Fruit fly (Drosophila melanogaster) whole organism, embryonic: ENCODE measurements around the gene Vps2.

Source experiments
- B-H2 ChIP-seq: fragments of 200-800 bp; sonication (Bioruptor generic); optimal IDR thresholded peaks from 2 replicates; lab custom pipeline; 2018; ENCODE audit warnings: missing biosample characterization, mild to moderate bottlenecking, missing genetic modification characterization
- CG10959 ChIP-seq: fragments of 200-800 bp; sonication (Bioruptor generic); IDR thresholded peaks from 2 replicates; pipeline ENCODE4 v1.3.6; 2022; ENCODE audit warnings: missing biosample characterization, missing genetic modification characterization
- CG1233 ChIP-seq: fragments of 200-800 bp; sonication (Bioruptor generic); optimal IDR thresholded peaks from 4 replicates; lab custom pipeline; 2018; ENCODE audit warnings: missing biosample characterization, mild to moderate bottlenecking, missing genetic modification characterization
- CG12744 ChIP-seq: fragments of 200-800 bp; sonication (Bioruptor generic); optimal IDR thresholded peaks from 2 replicates; lab custom pipeline; 2016; ENCODE audit warnings: missing biosample characterization, missing genetic modification characterization
- CG12942 ChIP-seq: fragments of 200-800 bp; sonication (Bioruptor generic); optimal IDR thresholded peaks from 3 replicates; lab custom pipeline; 2016; ENCODE audit warnings: missing biosample characterization, missing genetic modification characterization
- CG1647 ChIP-seq: fragments of 200-800 bp; sonication (Bioruptor generic); optimal IDR thresholded peaks from 3 replicates; lab custom pipeline; 2016; ENCODE audit warnings: missing biosample characterization, missing genetic modification characterization
- CG16779 ChIP-seq: fragments of 200-800 bp; sonication (Bioruptor generic); IDR thresholded peaks from 2 replicates; pipeline ENCODE4 v1.3.6; 2022; ENCODE audit warnings: missing biosample characterization, missing genetic modification characterization
- CG17359 ChIP-seq: fragments of 200-800 bp; sonication (Bioruptor generic); optimal IDR thresholded peaks from 3 replicates; lab custom pipeline; 2018; ENCODE audit warnings: missing biosample characterization, mild to moderate bottlenecking, missing genetic modification characterization, moderate library complexity
- CG1832 ChIP-seq: fragments of 200-800 bp; sonication (Bioruptor generic); optimal IDR thresholded peaks from 2 replicates; lab custom pipeline; 2017; ENCODE audit warnings: missing biosample characterization, mild to moderate bottlenecking, missing genetic modification characterization, inconsistent platforms
- CG32532 ChIP-seq: fragments of 200-800 bp; sonication (Bioruptor generic); IDR thresholded peaks from 2 replicates; pipeline ENCODE4 v1.3.6; 2022; ENCODE audit warnings: missing biosample characterization, missing genetic modification characterization
- CG3407 ChIP-seq: fragments of 200-800 bp; sonication (Bioruptor generic); optimal IDR thresholded peaks from 2 replicates; lab custom pipeline; 2018; ENCODE audit warnings: missing biosample characterization, mild to moderate bottlenecking, missing genetic modification characterization
- CG34376 ChIP-seq: fragments of 200-800 bp; sonication (Bioruptor generic); optimal IDR thresholded peaks from 2 replicates; lab custom pipeline; 2018; ENCODE audit warnings: missing biosample characterization, mild to moderate bottlenecking, missing genetic modification characterization
- CG7745 ChIP-seq: fragments of 200-800 bp; sonication (Bioruptor generic); optimal IDR thresholded peaks from 2 replicates; lab custom pipeline; 2018; ENCODE audit warnings: missing biosample characterization, mild to moderate bottlenecking, missing genetic modification characterization, moderate library complexity
- CG8281 ChIP-seq: fragments of 200-800 bp; sonication (Bioruptor generic); optimal IDR thresholded peaks from 2 replicates; lab custom pipeline; 2018; ENCODE audit warnings: missing biosample characterization, mild to moderate bottlenecking, missing genetic modification characterization, moderate library complexity
- CG8388 ChIP-seq: fragments of 200-800 bp; sonication (Bioruptor generic); optimal IDR thresholded peaks from 2 replicates; lab custom pipeline; 2019; ENCODE audit warnings: missing biosample characterization, mild to moderate bottlenecking, missing genetic modification characterization, moderate library complexity
- CG8765 ChIP-seq: fragments of 200-800 bp; sonication (Bioruptor generic); IDR thresholded peaks from 2 replicates; pipeline ENCODE4 v1.3.6; 2022; ENCODE audit warnings: missing biosample characterization, missing genetic modification characterization
- D19A ChIP-seq: fragments of 200-800 bp; optimal IDR thresholded peaks from 3 replicates; lab custom pipeline; 2019; ENCODE audit warnings: missing biosample characterization, mild to moderate bottlenecking, missing genetic modification characterization, moderate library complexity
- Deaf1 ChIP-seq: fragments of 200-800 bp; optimal IDR thresholded peaks from 3 replicates; lab custom pipeline; 2019; ENCODE audit warnings: missing biosample characterization, mild to moderate bottlenecking, missing genetic modification characterization, moderate library complexity
- Dp ChIP-seq: fragments of 200-800 bp; sonication (Bioruptor generic); optimal IDR thresholded peaks from 2 replicates; lab custom pipeline; 2018; ENCODE audit warnings: missing biosample characterization, mild to moderate bottlenecking, missing genetic modification characterization, moderate library complexity
- Eip74EF ChIP-seq, 2 experiments: fragments of 200-800 bp in 1 of 2; fragments of >200 bp in 1 of 2; sonication (Bioruptor generic) in 1 of 2; optimal IDR thresholded peaks; 2 replicates each; lab custom pipeline; 2017 to 2019; ENCODE audit warnings: missing biosample characterization in 2 of 2, missing genetic modification characterization in 2 of 2, mild to moderate bottlenecking in 1 of 2, moderate library complexity in 1 of 2
- Hsf ChIP-seq: fragments of 200-800 bp; sonication (Bioruptor generic); optimal IDR thresholded peaks from 3 replicates; lab custom pipeline; 2016; ENCODE audit warnings: missing biosample characterization, missing genetic modification characterization
- NC2β ChIP-seq: fragments of 200-800 bp; sonication (Bioruptor generic); optimal IDR thresholded peaks from 2 replicates; lab custom pipeline; 2016; ENCODE audit warnings: missing biosample characterization, missing genetic modification characterization
- NFAT ChIP-seq: fragments of 200-800 bp; sonication (Bioruptor generic); IDR thresholded peaks from 2 replicates; pipeline ENCODE4 v1.3.6; 2022; ENCODE audit warnings: missing biosample characterization, missing genetic modification characterization
- Oaz ChIP-seq: fragments of 200-800 bp; sonication (Bioruptor generic); IDR thresholded peaks from 2 replicates; pipeline ENCODE4 v1.3.6; 2022; ENCODE audit warnings: missing biosample characterization, missing genetic modification characterization
- Side ChIP-seq: fragments of 200-800 bp; sonication (Bioruptor generic); optimal IDR thresholded peaks from 2 replicates; lab custom pipeline; 2016; ENCODE audit warnings: missing biosample characterization, missing genetic modification characterization
- Xbp1 ChIP-seq: fragments of 200-800 bp; sonication (Bioruptor generic); optimal IDR thresholded peaks from 3 replicates; lab custom pipeline; 2016; ENCODE audit warnings: missing biosample characterization, mild to moderate bottlenecking, missing genetic modification characterization
- Xrp1 ChIP-seq: fragments of 200-800 bp; sonication (Bioruptor generic); IDR thresholded peaks from 2 replicates; pipeline ENCODE4 v1.3.6; 2022; ENCODE audit warnings: missing biosample characterization, missing genetic modification characterization
- crp ChIP-seq, 2 experiments: fragments of 200-800 bp; sonication (Bioruptor generic); optimal IDR thresholded peaks; 2 replicates in 1 of 2; 3 replicates in 1 of 2; lab custom pipeline; 2017; ENCODE audit warnings: missing biosample characterization in 2 of 2, missing genetic modification characterization in 2 of 2, mild to moderate bottlenecking in 1 of 2, moderate library complexity in 1 of 2
- dmrt11E ChIP-seq: fragments of 200-800 bp; sonication (Bioruptor generic); optimal IDR thresholded peaks from 3 replicates; lab custom pipeline; 2018; ENCODE audit warnings: missing biosample characterization, mild to moderate bottlenecking, missing genetic modification characterization, moderate library complexity
- en ChIP-seq: fragments of 200-800 bp; sonication (Bioruptor generic); optimal IDR thresholded peaks from 2 replicates; lab custom pipeline; 2016; ENCODE audit warnings: missing biosample characterization, missing genetic modification characterization
- ewg ChIP-seq: fragments of 200-800 bp; sonication (Bioruptor generic); optimal IDR thresholded peaks from 3 replicates; lab custom pipeline; 2017; ENCODE audit warnings: mild to moderate bottlenecking, missing biosample characterization, missing genetic modification reagents, missing genetic modification characterization
- gcm ChIP-seq: fragments of 200-800 bp; sonication (Bioruptor generic); optimal IDR thresholded peaks from 2 replicates; lab custom pipeline; 2019; ENCODE audit warnings: missing biosample characterization, mild to moderate bottlenecking, missing genetic modification characterization, moderate library complexity
- grau ChIP-seq: fragments of 200-800 bp; optimal IDR thresholded peaks from 3 replicates; lab custom pipeline; 2019; ENCODE audit warnings: missing biosample characterization, mild to moderate bottlenecking, missing genetic modification characterization, moderate library complexity
- gsb-n ChIP-seq: fragments of 200-800 bp; sonication (Bioruptor generic); optimal IDR thresholded peaks from 3 replicates; lab custom pipeline; 2018; ENCODE audit warnings: missing biosample characterization, mild to moderate bottlenecking, missing genetic modification characterization
- hb ChIP-seq: fragments of 200-800 bp; sonication (Bioruptor generic); IDR thresholded peaks from 3 replicates; pipeline ENCODE4 v1.3.6; 2022; ENCODE audit warnings: missing biosample characterization, missing genetic modification characterization; ENCODE audit not compliant: partially characterized antibody
- kni ChIP-seq: fragments of 200-800 bp; sonication (Bioruptor generic); optimal IDR thresholded peaks from 3 replicates; lab custom pipeline; 2017; ENCODE audit warnings: mild to moderate bottlenecking, missing biosample characterization, missing genetic modification reagents, missing genetic modification characterization
- knrl ChIP-seq: fragments of 200-800 bp; sonication (Bioruptor generic); IDR thresholded peaks from 3 replicates; pipeline ENCODE4 v1.3.6; 2022; ENCODE audit warnings: missing biosample characterization, missing genetic modification characterization; ENCODE audit not compliant: partially characterized antibody
- mld ChIP-seq: fragments of 200-800 bp; sonication (Bioruptor generic); IDR thresholded peaks from 3 replicates; pipeline ENCODE4 v1.3.6; 2022; ENCODE audit warnings: missing biosample characterization, missing genetic modification characterization; ENCODE audit not compliant: partially characterized antibody
- odd ChIP-seq: fragments of 200-800 bp; sonication (Bioruptor generic); optimal IDR thresholded peaks from 2 replicates; lab custom pipeline; 2017; ENCODE audit warnings: missing biosample characterization, mild to moderate bottlenecking, missing genetic modification characterization
- pan ChIP-seq, 4 experiments: fragments of >200 bp in 3 of 4; fragments of 200-800 bp in 1 of 4; sonication (Bioruptor generic) in 1 of 4; optimal IDR thresholded peaks in 3 of 4; IDR thresholded peaks in 1 of 4; 2 replicates each; pipeline versions ENCODE4 v1.3.6 to Lab custom; 2017 to 2022; ENCODE audit warnings: missing biosample characterization in 2 of 4, missing genetic modification characterization in 2 of 4, mixed read lengths in 1 of 4
- psq ChIP-seq: fragments of 200-800 bp; sonication (Bioruptor generic); optimal IDR thresholded peaks from 2 replicates; lab custom pipeline; 2017; ENCODE audit warnings: missing biosample characterization, missing genetic modification characterization
- repo ChIP-seq: fragments of 200-800 bp; sonication (Bioruptor generic); optimal IDR thresholded peaks from 2 replicates; lab custom pipeline; 2016; ENCODE audit warnings: missing biosample characterization, missing genetic modification characterization
- schlank ChIP-seq: fragments of 200-800 bp; sonication (Bioruptor generic); optimal IDR thresholded peaks from 2 replicates; lab custom pipeline; 2018; ENCODE audit warnings: missing biosample characterization, mild to moderate bottlenecking, missing genetic modification characterization
- so ChIP-seq: fragments of 200-800 bp; sonication (Bioruptor generic); IDR thresholded peaks from 3 replicates; pipeline ENCODE4 v1.3.6; 2022; ENCODE audit warnings: missing biosample characterization, missing genetic modification characterization
- tio ChIP-seq: fragments of 200-800 bp; sonication (Bioruptor generic); optimal IDR thresholded peaks from 2 replicates; lab custom pipeline; 2017; ENCODE audit warnings: missing biosample characterization, missing genetic modification characterization, inconsistent platforms
- toy ChIP-seq: fragments of 200-800 bp; sonication (Bioruptor generic); IDR thresholded peaks from 2 replicates; pipeline ENCODE4 v1.3.6; 2022; ENCODE audit warnings: missing biosample characterization, missing genetic modification characterization
- usp ChIP-seq: fragments of >200 bp; optimal IDR thresholded peaks from 2 replicates; lab custom pipeline; 2017; ENCODE audit warnings: missing biosample characterization, missing genetic modification characterization
- wek ChIP-seq: fragments of 200-800 bp; sonication (Bioruptor generic); optimal IDR thresholded peaks from 3 replicates; lab custom pipeline; 2018; ENCODE audit warnings: missing biosample characterization, mild to moderate bottlenecking, missing genetic modification characterization, moderate library complexity

The Vps2 gene

dm6 chr3R:26098502-26099210, 46.0 kb downstream of the Vps2 start, which contains the start of gene dysf (continued):
- TF ChIP-seq ewg (GFP tag; lab: Kevin White, UChicago), result peak; percentile 3
- no peak for TF ChIP-seq schlank (tag; lab: Kevin White, UChicago)
- no peak for TF ChIP-seq CG8765 (GFP tag; lab: Robert Waterston, UW)
- no peak for TF ChIP-seq knrl (GFP tag; lab: Robert Waterston, UW)
- TF ChIP-seq CG1647 (GFP tag; lab: Kevin White, UChicago), result no peak
- peak; percentile 22 for TF ChIP-seq tio (GFP tag; lab: Kevin White, UChicago)
- TF ChIP-seq kni (GFP tag; lab: Kevin White, UChicago), result no peak
- TF ChIP-seq CG32532, result peak; percentile 56
- TF ChIP-seq CG10959 (GFP tag; lab: Robert Waterston, UW), result no peak; the same call in 1 of the 2 replicates
- TF ChIP-seq CG12942 (GFP tag; lab: Kevin White, UChicago), result peak; percentile 40
- TF ChIP-seq Oaz (GFP tag; lab: Robert Waterston, UW), result no peak
- peak; percentile 47 for TF ChIP-seq CG17359
- TF ChIP-seq Hsf, result no peak
- TF ChIP-seq psq (GFP tag; lab: Kevin White, UChicago), result no peak
- TF ChIP-seq CG1233 (GFP tag; lab: Kevin White, UChicago), result peak; percentile 55
- peak in 1 of 2 experiments; percentile 45 for TF ChIP-seq Eip74EF (GFP tag; optimal IDR thresholded peaks at IDR 0.05; lab: Kevin White, UChicago)
- no peak for TF ChIP-seq mld
- TF ChIP-seq gsb-n (tag; lab: Kevin White, UChicago), result peak; percentile 74
- no peak for TF ChIP-seq Side (GFP tag; lab: Kevin White, UChicago)
- TF ChIP-seq NFAT (GFP tag; lab: Robert Waterston, UW), result no peak
- TF ChIP-seq CG3407 (GFP tag; lab: Kevin White, UChicago), result no peak
- peak; percentile 59 for TF ChIP-seq Deaf1 (tag; lab: Kevin White, UChicago)
- no peak for TF ChIP-seq usp (GFP tag; lab: Kevin White, UChicago)
- TF ChIP-seq odd (GFP tag; lab: Kevin White, UChicago), result peak; percentile 68
- no peak for TF ChIP-seq CG16779
- TF ChIP-seq dmrt11E (tag; lab: Kevin White, UChicago), result peak; percentile 87
- peak; percentile 60 for TF ChIP-seq CG8388 (GFP tag; lab: Kevin White, UChicago)
- no peak for TF ChIP-seq CG7745 (tag; lab: Kevin White, UChicago)
- TF ChIP-seq CG1832 (GFP tag; lab: Kevin White, UChicago), result no peak
- peak; percentile 48 for TF ChIP-seq Xbp1 (GFP tag; lab: Kevin White, UChicago)
- no peak for TF ChIP-seq repo (GFP tag; lab: Kevin White, UChicago)
- no peak for TF ChIP-seq hb (GFP tag; lab: Robert Waterston, UW)
- TF ChIP-seq B-H2, result no peak
- no peak for TF ChIP-seq so (GFP tag; lab: Robert Waterston, UW)
- peak; percentile 83 for TF ChIP-seq grau (tag; lab: Kevin White, UChicago)
- TF ChIP-seq crp (GFP tag; optimal IDR thresholded peaks at IDR 0.05; lab: Kevin White, UChicago), result no peak
- peak; percentile 73 for TF ChIP-seq Xrp1
- TF ChIP-seq NC2β, result no peak
- TF ChIP-seq pan (optimal IDR thresholded peaks at IDR 0.05; lab: Kevin White, UChicago), result no peak
- peak in 1 of 2 experiments; percentile 50 for TF ChIP-seq pan (GFP tag; optimal IDR thresholded peaks at IDR 0.05 in 1 of 2, IDR thresholded peaks at IDR 0.05 in 1 of 2)
- TF ChIP-seq Dp, result no peak
- TF ChIP-seq gcm (GFP tag; lab: Kevin White, UChicago), result peak; percentile 65
- TF ChIP-seq CG8281 (tag; lab: Kevin White, UChicago), result peak; percentile 35
- no peak for TF ChIP-seq wek (GFP tag; lab: Kevin White, UChicago)
- TF ChIP-seq D19A (tag; lab: Kevin White, UChicago), result peak; percentile 75
- TF ChIP-seq toy (GFP tag; lab: Robert Waterston, UW), result no peak
- TF ChIP-seq CG12744 (GFP tag; lab: Kevin White, UChicago), result no peak
- TF ChIP-seq en, result no peak
- TF ChIP-seq CG34376, result no peak
